Worm (Caenorhabditis elegans) whole organism, L4/young adult: ENCODE results near the gene F14D7.12.

Experiments
- W03F9.2 ChIP-seq: fragments of 150-350 bp; optimal IDR thresholded peaks from 2 replicates; lab custom pipeline; 2014; ENCODE audit warnings: missing biosample characterization, missing genetic modification characterization
- him-1 ChIP-seq: sonication (generic microtip); optimal IDR thresholded peaks from 2 replicates; lab custom pipeline; 2016; ENCODE audit warnings: missing genotype, missing genetic modification reagents, missing genetic modification characterization, missing compliant biosample characterization

- no peak for TF ChIP-seq him-1 (tag; lab: Kevin White, UChicago)
- TF ChIP-seq W03F9.2 (tag; lab: Kevin White, UChicago) = no peak
Observed at ce11 chrV:14283241-14283640, 16.6 kb upstream of the F14D7.12 start, which contains the start of gene F40G12.10.
